Fruit fly (Drosophila melanogaster) whole organism, prepupa: ENCODE results near the gene TotB.

Source experiments
- Blimp-1 ChIP-seq: fragments of 200-800 bp; sonication (Bioruptor generic); optimal IDR thresholded peaks from 3 replicates; lab custom pipeline; 2017; ENCODE audit warnings: missing biosample characterization, missing genetic modification characterization, mild to moderate bottlenecking, moderate library complexity, missing genetic modification reagents
- CG10631 ChIP-seq: fragments of 200-800 bp; sonication (Bioruptor generic); optimal IDR thresholded peaks from 2 replicates; lab custom pipeline; 2016; ENCODE audit warnings: missing biosample characterization, missing genetic modification characterization
- CG11762 ChIP-seq: fragments of 200-800 bp; sonication (Bioruptor generic); optimal IDR thresholded peaks from 3 replicates; lab custom pipeline; 2016; ENCODE audit warnings: missing biosample characterization, missing genetic modification characterization; ENCODE audit not compliant: insufficient read depth
- CG11902 ChIP-seq: fragments of 200-800 bp; sonication (Bioruptor generic); optimal IDR thresholded peaks from 3 replicates; lab custom pipeline; 2016; ENCODE audit warnings: missing biosample characterization, missing genetic modification characterization
- CG15336 ChIP-seq: fragments of 200-800 bp; sonication (Bioruptor generic); IDR thresholded peaks from 2 replicates; pipeline ENCODE4 v1.3.6; 2022; ENCODE audit warnings: missing biosample characterization, missing genetic modification characterization
- CG1621 ChIP-seq: fragments of 200-800 bp; sonication (Bioruptor generic); optimal IDR thresholded peaks from 3 replicates; lab custom pipeline; 2018; ENCODE audit warnings: missing biosample characterization, mild to moderate bottlenecking, missing genetic modification characterization
- CG16779 ChIP-seq: fragments of 200-800 bp; sonication (Bioruptor generic); optimal IDR thresholded peaks from 3 replicates; lab custom pipeline; 2017; ENCODE audit warnings: missing biosample characterization, mild to moderate bottlenecking, missing genetic modification characterization
- CG31627 ChIP-seq: fragments of 200-800 bp; sonication (Bioruptor generic); optimal IDR thresholded peaks from 3 replicates; lab custom pipeline; 2016; ENCODE audit warnings: missing biosample characterization, missing genetic modification characterization
- CG34406 ChIP-seq: fragments of 200-800 bp; sonication (Bioruptor generic); optimal IDR thresholded peaks from 3 replicates; lab custom pipeline; 2016; ENCODE audit warnings: missing biosample characterization, missing genetic modification characterization
- CG3919 ChIP-seq: fragments of 200-800 bp; sonication (Bioruptor generic); optimal IDR thresholded peaks from 3 replicates; lab custom pipeline; 2016; ENCODE audit warnings: missing biosample characterization, missing genetic modification characterization
- CG6163 ChIP-seq: fragments of 200-800 bp; sonication (Bioruptor generic); IDR thresholded peaks from 3 replicates; pipeline ENCODE4 v1.3.6; 2022; ENCODE audit warnings: missing biosample characterization, missing genetic modification characterization
- CG6276 ChIP-seq: fragments of 200-800 bp; sonication (Bioruptor generic); optimal IDR thresholded peaks from 2 replicates; lab custom pipeline; 2017; ENCODE audit warnings: missing biosample characterization, mild to moderate bottlenecking, missing genetic modification characterization
- CG6792 ChIP-seq: fragments of 200-800 bp; sonication (Bioruptor generic); optimal IDR thresholded peaks from 3 replicates; lab custom pipeline; 2016; ENCODE audit warnings: missing biosample characterization, missing genetic modification characterization
- CG6854 ChIP-seq: fragments of 200-800 bp; sonication (Bioruptor generic); optimal IDR thresholded peaks from 2 replicates; lab custom pipeline; 2017; ENCODE audit warnings: missing biosample characterization, mild to moderate bottlenecking, missing genetic modification characterization
- CG8119 ChIP-seq: fragments of 200-800 bp; sonication (Bioruptor generic); IDR thresholded peaks from 3 replicates; pipeline ENCODE4 v1.3.6; 2022; ENCODE audit warnings: missing biosample characterization, missing genetic modification characterization
- CG8632 ChIP-seq: fragments of 200-800 bp; sonication (Bioruptor generic); optimal IDR thresholded peaks from 3 replicates; lab custom pipeline; 2016; ENCODE audit warnings: missing biosample characterization, missing genetic modification characterization
- CG9139 ChIP-seq: fragments of 200-800 bp; sonication (Bioruptor generic); optimal IDR thresholded peaks from 3 replicates; lab custom pipeline; 2017; ENCODE audit warnings: missing biosample characterization, mild to moderate bottlenecking, missing genetic modification characterization
- Eip75B ChIP-seq: fragments of 200-800 bp; sonication (Bioruptor generic); optimal IDR thresholded peaks from 3 replicates; lab custom pipeline; 2016; ENCODE audit warnings: missing biosample characterization, missing genetic modification characterization
- Eip78C ChIP-seq: fragments of 200-800 bp; sonication (Bioruptor generic); peaks from one replicate; lab custom pipeline; 2016; ENCODE audit warnings: missing biosample characterization, missing genetic modification characterization
- Eip93F ChIP-seq: fragments of 200-800 bp; sonication (Bioruptor generic); optimal IDR thresholded peaks from 2 replicates; lab custom pipeline; 2016; ENCODE audit warnings: missing biosample characterization, mild to moderate bottlenecking, missing genetic modification characterization
- Ets96B ChIP-seq: fragments of 200-800 bp; optimal IDR thresholded peaks from 2 replicates; lab custom pipeline; 2019; ENCODE audit warnings: missing biosample characterization, mild to moderate bottlenecking, missing genetic modification characterization, moderate library complexity
- Gug ChIP-seq: fragments of 200-800 bp; sonication (Bioruptor generic); IDR thresholded peaks from 2 replicates; pipeline ENCODE4 v1.3.6; 2022; ENCODE audit warnings: missing biosample characterization, missing genetic modification characterization
- Hr38 ChIP-seq: sonication (Bioruptor generic); optimal IDR thresholded peaks from 2 replicates; lab custom pipeline; 2016; ENCODE audit warnings: missing biosample characterization, missing genetic modification characterization
- Hr39 ChIP-seq: fragments of 200-800 bp; sonication (Bioruptor generic); optimal IDR thresholded peaks from 2 replicates; lab custom pipeline; 2016; ENCODE audit warnings: missing biosample characterization, missing genetic modification characterization
- Met ChIP-seq: fragments of 200-800 bp; sonication (Bioruptor generic); optimal IDR thresholded peaks from 3 replicates; lab custom pipeline; 2016; ENCODE audit warnings: missing biosample characterization, missing genetic modification characterization
- OdsH ChIP-seq: fragments of 200-800 bp; sonication (Bioruptor generic); optimal IDR thresholded peaks from 3 replicates; lab custom pipeline; 2016; ENCODE audit warnings: missing biosample characterization, missing genetic modification characterization
- Smox ChIP-seq: fragments of 200-800 bp; sonication (Bioruptor generic); optimal IDR thresholded peaks from 3 replicates; lab custom pipeline; 2016; ENCODE audit warnings: missing biosample characterization, missing genetic modification characterization
- Sox102F ChIP-seq: fragments of 200-800 bp; sonication (Bioruptor generic); optimal IDR thresholded peaks from 2 replicates; lab custom pipeline; 2016; ENCODE audit warnings: missing biosample characterization, mild to moderate bottlenecking, missing genetic modification characterization
- Sox14 ChIP-seq: fragments of 200-800 bp; sonication (Bioruptor generic); optimal IDR thresholded peaks from 3 replicates; lab custom pipeline; 2016; ENCODE audit warnings: missing biosample characterization, missing genetic modification characterization
- Sox15 ChIP-seq: fragments of 200-800 bp; sonication (Bioruptor generic); optimal IDR thresholded peaks from 3 replicates; lab custom pipeline; 2016; ENCODE audit warnings: missing biosample characterization, missing genetic modification characterization
- achi ChIP-seq: fragments of 200-800 bp; sonication (Bioruptor generic); optimal IDR thresholded peaks from 3 replicates; lab custom pipeline; 2016; ENCODE audit warnings: missing biosample characterization, missing genetic modification characterization
- acj6 ChIP-seq: fragments of 200-800 bp; sonication (Bioruptor generic); optimal IDR thresholded peaks from 3 replicates; lab custom pipeline; 2016; ENCODE audit warnings: missing biosample characterization, missing genetic modification characterization
- dac ChIP-seq: fragments of 200-800 bp; sonication (Bioruptor generic); optimal IDR thresholded peaks from 2 replicates; lab custom pipeline; 2017; ENCODE audit warnings: missing biosample characterization, mild to moderate bottlenecking, missing genetic modification characterization
- dsx ChIP-seq: fragments of 200-800 bp; optimal IDR thresholded peaks from 3 replicates; lab custom pipeline; 2019; ENCODE audit warnings: missing biosample characterization, mild to moderate bottlenecking, missing genetic modification characterization, moderate library complexity; ENCODE audit not compliant: poor library complexity, severe bottlenecking
- eg ChIP-seq: fragments of 200-800 bp; sonication (Bioruptor generic); IDR thresholded peaks from 3 replicates; pipeline ENCODE4 v1.3.6; 2022; ENCODE audit warnings: missing biosample characterization, missing genetic modification characterization
- esn ChIP-seq: fragments of 200-800 bp; sonication (Bioruptor generic); optimal IDR thresholded peaks from 2 replicates; lab custom pipeline; 2016; ENCODE audit warnings: missing biosample characterization, mild to moderate bottlenecking, missing genetic modification characterization, moderate library complexity
- fd85E ChIP-seq: fragments of 200-800 bp; sonication (Bioruptor generic); optimal IDR thresholded peaks from 3 replicates; lab custom pipeline; 2016; ENCODE audit warnings: missing biosample characterization, missing genetic modification characterization
- fkh ChIP-seq: fragments of 200-800 bp; sonication (Bioruptor generic); optimal IDR thresholded peaks from 3 replicates; lab custom pipeline; 2017; ENCODE audit warnings: missing biosample characterization, mild to moderate bottlenecking, missing genetic modification characterization, moderate library complexity
- lz ChIP-seq: fragments of 200-800 bp; sonication (Bioruptor generic); optimal IDR thresholded peaks from 3 replicates; lab custom pipeline; 2016; ENCODE audit warnings: missing biosample characterization, missing genetic modification characterization
- net ChIP-seq: fragments of 200-800 bp; sonication (Bioruptor generic); optimal IDR thresholded peaks from 3 replicates; lab custom pipeline; 2016; ENCODE audit warnings: missing biosample characterization, missing genetic modification characterization
- pdm3 ChIP-seq: fragments of 200-800 bp; sonication (Bioruptor generic); optimal IDR thresholded peaks from 3 replicates; lab custom pipeline; 2016; ENCODE audit warnings: missing biosample characterization, missing genetic modification characterization
- salr ChIP-seq, 2 experiments: fragments of 200-800 bp; sonication (Bioruptor generic); optimal IDR thresholded peaks; 3 replicates each; lab custom pipeline; 2016 to 2018; ENCODE audit warnings: missing biosample characterization in 2 of 2, missing genetic modification characterization in 2 of 2, mild to moderate bottlenecking in 1 of 2
- spab ChIP-seq: fragments of 200-800 bp; sonication (Bioruptor generic); optimal IDR thresholded peaks from 2 replicates; lab custom pipeline; 2017; ENCODE audit warnings: missing biosample characterization, mild to moderate bottlenecking, missing genetic modification characterization, missing genetic modification reagents
- ss ChIP-seq, 2 experiments: fragments of 200-800 bp; sonication (Bioruptor generic); optimal IDR thresholded peaks; 2 replicates in 1 of 2; 3 replicates in 1 of 2; lab custom pipeline; 2017 to 2018; ENCODE audit warnings: mild to moderate bottlenecking in 2 of 2, missing biosample characterization in 2 of 2, missing genetic modification characterization in 2 of 2, moderate library complexity in 1 of 2
- svp ChIP-seq: fragments of 200-800 bp; sonication (Bioruptor generic); peaks from one replicate; lab custom pipeline; 2016; ENCODE audit warnings: missing biosample characterization, missing genetic modification characterization
- vri ChIP-seq: fragments of 200-800 bp; sonication (Bioruptor generic); optimal IDR thresholded peaks from 3 replicates; lab custom pipeline; 2016; ENCODE audit warnings: missing biosample characterization, mild to moderate bottlenecking, missing genetic modification characterization

Gene TotB

DNA sequence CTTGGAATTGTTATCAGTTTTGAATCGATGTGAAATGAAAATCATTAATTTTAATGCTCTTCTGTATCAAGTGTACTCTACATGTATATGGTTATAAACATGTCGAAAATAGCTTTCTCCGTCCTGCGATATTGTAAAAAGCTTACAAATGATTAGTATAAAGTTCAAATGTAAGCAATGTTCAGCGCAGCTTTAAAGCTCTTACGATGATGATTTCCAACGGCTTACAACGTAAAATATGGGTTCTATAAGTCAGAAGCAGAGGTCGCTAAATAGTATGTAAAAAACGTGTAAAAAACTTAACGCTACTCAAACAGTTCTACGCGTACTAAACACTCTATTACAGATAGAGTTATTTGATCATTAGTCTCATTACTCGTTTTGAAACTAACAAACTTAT lies 34.9 kb downstream of the TotB start:
- TF ChIP-seq CG6276 (GFP tag; lab: Kevin White, UChicago) (no peak), CG6792 (GFP tag; lab: Kevin White, UChicago) (no peak), pdm3 (GFP tag; lab: Kevin White, UChicago) (no peak), CG34406 (GFP tag; lab: Kevin White, UChicago) (no peak), Hr39 (no peak), CG11762 (GFP tag; lab: Kevin White, UChicago) (no peak), net (GFP tag; lab: Kevin White, UChicago) (no peak), CG11902 (GFP tag; lab: Kevin White, UChicago) (no peak), CG3919 (no peak), Gug (GFP tag; lab: Robert Waterston, UW) (no peak), CG6854 (GFP tag; lab: Kevin White, UChicago) (no peak), fd85E (no peak)

DNA sequence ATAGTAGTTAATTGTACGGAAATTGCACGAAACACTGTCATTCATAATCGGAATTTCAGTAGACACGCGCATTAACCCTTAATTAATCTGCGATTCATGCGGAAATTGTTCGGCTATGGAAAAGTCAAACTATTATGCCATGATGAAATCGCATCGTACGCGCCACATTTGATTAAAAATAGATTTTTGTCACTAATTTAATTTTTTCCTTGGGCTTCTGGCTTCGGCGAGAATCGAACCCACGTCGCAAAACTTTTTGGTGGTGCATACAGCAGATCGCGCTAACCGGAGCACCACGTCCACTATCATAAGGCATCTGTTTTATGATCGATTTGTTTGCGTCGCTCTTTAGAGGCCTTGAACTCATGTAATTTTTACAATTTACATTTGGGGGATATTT lies 39.0 kb downstream of the TotB start:
- peak; percentile 77 for TF ChIP-seq svp (GFP tag; lab: Kevin White, UChicago)
- peak; percentile 5 for TF ChIP-seq CG6854 (GFP tag; lab: Kevin White, UChicago)
- TF ChIP-seq Eip78C (GFP tag; lab: Kevin White, UChicago), result peak; percentile 44
- TF ChIP-seq eg, result 0 out of 3 replicates have a peak, but pooled peaks have one; percentile 11
- TF ChIP-seq Hr38 (GFP tag; lab: Kevin White, UChicago), result no peak

DNA sequence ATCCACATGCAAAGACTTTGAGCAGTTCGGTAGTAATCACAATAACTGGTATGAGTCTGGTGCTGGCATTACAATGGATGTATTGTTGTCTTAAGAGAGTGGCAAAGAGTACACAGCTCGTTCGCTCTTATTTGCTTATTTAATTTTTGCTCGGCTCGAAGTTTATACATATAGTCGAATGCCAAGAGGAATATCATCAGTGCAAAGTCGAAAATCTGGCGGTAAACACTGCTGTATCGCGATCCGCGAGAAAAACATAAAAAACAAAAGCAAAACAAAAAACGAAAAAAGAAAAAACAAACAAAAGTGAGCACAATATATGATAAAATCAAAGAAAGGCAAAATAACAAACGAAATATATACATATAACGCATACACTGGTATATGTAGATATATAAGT lies 40.4 kb downstream of the TotB start, which contains the start of gene hdly:
Gene hdly, plus strand, starts transcription at position 194 of the 400 bp plus-strand sequence.
- TF ChIP-seq Sox14 (GFP tag; lab: Kevin White, UChicago), result peak; percentile 90
- peak; percentile 92 for TF ChIP-seq Eip75B (GFP tag; lab: Kevin White, UChicago)
- TF ChIP-seq CG6163, result peak; percentile 99
- TF ChIP-seq spab (GFP tag; lab: Kevin White, UChicago), result peak; percentile 98
- peak; percentile 99 for TF ChIP-seq CG8119 (GFP tag; lab: Robert Waterston, UW)
- TF ChIP-seq Sox102F (GFP tag; lab: Kevin White, UChicago), result peak; percentile 94
- TF ChIP-seq Gug (GFP tag; lab: Robert Waterston, UW), result peak; percentile 95
- peak; percentile 99 for TF ChIP-seq CG9139 (GFP tag; lab: Kevin White, UChicago)
- TF ChIP-seq Met, result peak; percentile 86
- TF ChIP-seq CG11902 (GFP tag; lab: Kevin White, UChicago), result no peak
- peak; percentile 88 for TF ChIP-seq Blimp-1 (GFP tag; lab: Kevin White, UChicago)
- TF ChIP-seq achi (GFP tag; lab: Kevin White, UChicago), result peak; percentile 89
- TF ChIP-seq fkh (GFP tag; lab: Kevin White, UChicago), result peak; percentile 86
- TF ChIP-seq vri (GFP tag; lab: Kevin White, UChicago), result peak; percentile 95
- peak; percentile 88 for TF ChIP-seq CG8632 (GFP tag; lab: Kevin White, UChicago)
- TF ChIP-seq Smox (GFP tag; lab: Kevin White, UChicago), result peak; percentile 80
- peak; percentile 99 for TF ChIP-seq CG6276 (GFP tag; lab: Kevin White, UChicago)
- TF ChIP-seq CG34406 (GFP tag; lab: Kevin White, UChicago), result peak; percentile 91
- TF ChIP-seq Hr38 (GFP tag; lab: Kevin White, UChicago), result peak; percentile 91
- peak; percentile 99 for TF ChIP-seq CG16779
- TF ChIP-seq OdsH, result peak; percentile 87
- TF ChIP-seq acj6 (GFP tag; lab: Kevin White, UChicago), result peak; percentile 62
- peak; percentile 98 for TF ChIP-seq CG15336 (GFP tag; lab: Robert Waterston, UW)
- TF ChIP-seq eg, result peak; percentile 100
- peak; percentile 92 for TF ChIP-seq svp (GFP tag; lab: Kevin White, UChicago)
- peak; percentile 84 for TF ChIP-seq esn (GFP tag; lab: Kevin White, UChicago)
- TF ChIP-seq ss (GFP tag; optimal IDR thresholded peaks at IDR 0.05; lab: Kevin White, UChicago), result peak; percentile 100
- peak; percentile 87 for TF ChIP-seq fd85E
- peak; percentile 92 for TF ChIP-seq dac (GFP tag; lab: Kevin White, UChicago)
- peak; percentile 99 for TF ChIP-seq net (GFP tag; lab: Kevin White, UChicago)
- peak; percentile 63 for TF ChIP-seq Eip93F
- TF ChIP-seq CG31627 (GFP tag; lab: Kevin White, UChicago), result peak; percentile 39
- TF ChIP-seq CG1621, result peak; percentile 98
- TF ChIP-seq dsx (GFP tag; lab: Kevin White, UChicago), result peak; percentile 96
- TF ChIP-seq CG6854 (GFP tag; lab: Kevin White, UChicago), result peak; percentile 99
- peak; percentile 74 for TF ChIP-seq CG10631 (GFP tag; lab: Kevin White, UChicago)
- peak; percentile 71 for TF ChIP-seq lz (GFP tag; lab: Kevin White, UChicago)
- TF ChIP-seq Sox15 (GFP tag; lab: Kevin White, UChicago), result no peak
- TF ChIP-seq CG6792 (GFP tag; lab: Kevin White, UChicago), result peak; percentile 72
- TF ChIP-seq salr (GFP tag; optimal IDR thresholded peaks at IDR 0.05; lab: Kevin White, UChicago), result peak; percentile 96 to 97
- TF ChIP-seq CG11762 (GFP tag; lab: Kevin White, UChicago), result peak; percentile 93
- peak; percentile 98 for TF ChIP-seq Ets96B
